Fruit fly (Drosophila melanogaster) whole organism, wandering third instar larva: Measurements from ENCODE around the gene CG14657.

Source experiments
- CrebA ChIP-seq: fragments of 200-800 bp; sonication (Bioruptor generic); optimal IDR thresholded peaks from 2 replicates; lab custom pipeline; 2016; ENCODE audit warnings: missing biosample characterization, mild to moderate bottlenecking, missing genetic modification characterization, borderline replicate concordance
- Hnf4 ChIP-seq: fragments of 200-800 bp; sonication (Bioruptor generic); optimal IDR thresholded peaks from 2 replicates; lab custom pipeline; 2016; ENCODE audit warnings: missing biosample characterization, mild to moderate bottlenecking, missing genetic modification characterization
- fru ChIP-seq: fragments of 200-800 bp; sonication (Bioruptor generic); optimal IDR thresholded peaks from 3 replicates; lab custom pipeline; 2016; ENCODE audit warnings: missing biosample characterization, mild to moderate bottlenecking, missing genetic modification characterization
- psq ChIP-seq: fragments of 200-800 bp; sonication (Bioruptor generic); optimal IDR thresholded peaks from 3 replicates; lab custom pipeline; 2017; ENCODE audit warnings: missing biosample characterization, mild to moderate bottlenecking, missing genetic modification characterization, moderate library complexity

dm6 chr3R:4821098-4821605, at the start of gene CG14657:
- TF ChIP-seq psq (GFP tag; lab: Kevin White, UChicago) = peak; percentile 5
- no peak for TF ChIP-seq fru
- no peak for TF ChIP-seq CrebA (GFP tag; lab: Kevin White, UChicago)
- no peak for TF ChIP-seq Hnf4 (GFP tag; lab: Kevin White, UChicago)
